Fruit fly (Drosophila melanogaster) whole organism, embryonic: Measurements from ENCODE around the gene CG18766.
A peak's percentile ranks its signal among the peaks of the same experiment; 100 is the strongest.

Source experiments
- Awh ChIP-seq: fragments of 200-800 bp; sonication (Bioruptor generic); IDR thresholded peaks from 2 replicates; pipeline ENCODE4, ENCODE4 v1.3.6; 2022; ENCODE audit warnings: missing biosample characterization, missing genetic modification characterization
- Bdp1 ChIP-seq: fragments of 200-800 bp; sonication (Bioruptor generic); optimal IDR thresholded peaks from 3 replicates; lab custom pipeline; 2016; ENCODE audit warnings: missing biosample characterization, missing genetic modification characterization
- Bgb ChIP-seq: fragments of 200-800 bp; sonication (Bioruptor generic); IDR thresholded peaks from 2 replicates; pipeline ENCODE4 v1.3.6; 2022; ENCODE audit warnings: missing biosample characterization, missing genetic modification characterization; ENCODE audit not compliant: partially characterized antibody
- CG10431 ChIP-seq: fragments of 200-800 bp; sonication (Bioruptor generic); optimal IDR thresholded peaks from 3 replicates; lab custom pipeline; 2018; ENCODE audit warnings: missing biosample characterization, mild to moderate bottlenecking, missing genetic modification characterization
- CG11093 ChIP-seq: fragments of 200-800 bp; sonication (Bioruptor generic); IDR thresholded peaks from 3 replicates; pipeline ENCODE4 v1.3.6; 2022; ENCODE audit warnings: missing biosample characterization, missing genetic modification characterization
- CG11247 ChIP-seq: fragments of 200-800 bp; sonication (Bioruptor generic); IDR thresholded peaks from 2 replicates; pipeline ENCODE4 v1.3.6; 2022; ENCODE audit warnings: missing biosample characterization, missing genetic modification characterization
- CG11398 ChIP-seq: fragments of 200-800 bp; sonication (Bioruptor generic); optimal IDR thresholded peaks from 2 replicates; lab custom pipeline; 2016; ENCODE audit warnings: missing biosample characterization, missing genetic modification characterization
- CG15269 ChIP-seq: fragments of 200-800 bp; sonication (Bioruptor generic); optimal IDR thresholded peaks from 2 replicates; lab custom pipeline; 2018; ENCODE audit warnings: missing biosample characterization, mild to moderate bottlenecking, missing genetic modification characterization, moderate library complexity
- CG15696 ChIP-seq: fragments of 200-800 bp; sonication (Bioruptor generic); optimal IDR thresholded peaks from 2 replicates; lab custom pipeline; 2019; ENCODE audit warnings: missing biosample characterization, mild to moderate bottlenecking, missing genetic modification characterization, moderate library complexity
- CG17328 ChIP-seq: fragments of 200-800 bp; sonication (Bioruptor generic); IDR thresholded peaks from 2 replicates; pipeline ENCODE4 v1.3.6; 2022; ENCODE audit warnings: missing biosample characterization, missing genetic modification characterization
- CG17802 ChIP-seq: fragments of 200-800 bp; sonication (Bioruptor generic); optimal IDR thresholded peaks from 2 replicates; lab custom pipeline; 2018; ENCODE audit warnings: missing biosample characterization, mild to moderate bottlenecking, missing genetic modification characterization, moderate library complexity
- CG18011 ChIP-seq: fragments of 200-800 bp; sonication (Bioruptor generic); optimal IDR thresholded peaks from 2 replicates; lab custom pipeline; 2017; ENCODE audit warnings: missing biosample characterization, missing genetic modification characterization, mild to moderate bottlenecking, moderate library complexity, missing genotype
- CG2129 ChIP-seq: fragments of 200-800 bp; sonication (Bioruptor generic); IDR thresholded peaks from 2 replicates; pipeline ENCODE4 v1.3.6; 2022; ENCODE audit warnings: missing biosample characterization, missing genetic modification characterization; ENCODE audit not compliant: partially characterized antibody
- CG30403 ChIP-seq: fragments of 200-800 bp; sonication (Bioruptor generic); optimal IDR thresholded peaks from 3 replicates; lab custom pipeline; 2016; ENCODE audit warnings: missing biosample characterization, missing genetic modification characterization
- CG31224 ChIP-seq: fragments of 200-800 bp; sonication (Bioruptor generic); IDR thresholded peaks from 2 replicates; pipeline ENCODE4 v1.3.6; 2022; ENCODE audit warnings: missing biosample characterization, missing genetic modification characterization
- CG8478 ChIP-seq: fragments of >200 bp; optimal IDR thresholded peaks from 2 replicates; lab custom pipeline; 2018
- CG9932 ChIP-seq: fragments of 200-800 bp; sonication (Bioruptor generic); IDR thresholded peaks from 2 replicates; pipeline ENCODE4 v1.3.6; 2022; ENCODE audit warnings: missing biosample characterization, missing genetic modification characterization
- CkIIα-i1 ChIP-seq: fragments of 200-800 bp; sonication (Bioruptor generic); IDR thresholded peaks from 2 replicates; pipeline ENCODE4 v1.3.6; 2022; ENCODE audit warnings: missing biosample characterization, missing genetic modification characterization
- Deaf1 ChIP-seq: fragments of 200-800 bp; optimal IDR thresholded peaks from 3 replicates; lab custom pipeline; 2019; ENCODE audit warnings: missing biosample characterization, mild to moderate bottlenecking, missing genetic modification characterization, moderate library complexity
- Dek ChIP-seq: fragments of 200-800 bp; sonication (Bioruptor generic); optimal IDR thresholded peaks from 3 replicates; lab custom pipeline; 2019; ENCODE audit warnings: missing biosample characterization, mild to moderate bottlenecking, missing genetic modification characterization, moderate library complexity
- Doc2 ChIP-seq: fragments of 200-800 bp; sonication (Bioruptor generic); IDR thresholded peaks from 2 replicates; pipeline ENCODE4 v1.3.6; 2022; ENCODE audit warnings: missing biosample characterization, missing genetic modification characterization
- E2f1 ChIP-seq: fragments of 200-800 bp; sonication (Bioruptor generic); IDR thresholded peaks from 2 replicates; pipeline ENCODE4 v1.3.6; 2022; ENCODE audit warnings: missing biosample characterization, missing genetic modification characterization
- Ets65A ChIP-seq: fragments of 200-800 bp; sonication (Bioruptor generic); peaks from one replicate; lab custom pipeline; 2016; ENCODE audit warnings: missing biosample characterization, missing genetic modification characterization
- Hand ChIP-seq: fragments of 200-800 bp; sonication (Bioruptor generic); optimal IDR thresholded peaks from 2 replicates; lab custom pipeline; 2017; ENCODE audit warnings: mild to moderate bottlenecking, missing biosample characterization, missing genetic modification reagents, missing genetic modification characterization
- HmgD ChIP-seq: fragments of 200-800 bp; sonication (Bioruptor generic); optimal IDR thresholded peaks from 3 replicates; lab custom pipeline; 2016; ENCODE audit warnings: missing biosample characterization, missing genetic modification characterization
- Kr ChIP-seq: fragments of 200-800 bp; sonication (Bioruptor generic); optimal IDR thresholded peaks from 2 replicates; lab custom pipeline; 2017; ENCODE audit warnings: missing biosample characterization, mild to moderate bottlenecking, missing genetic modification characterization
- Med ChIP-seq: fragments of 200-800 bp; sonication (Bioruptor generic); peaks from one replicate; lab custom pipeline; 2016; ENCODE audit warnings: missing biosample characterization, missing genetic modification characterization, mild to moderate bottlenecking, inconsistent platforms, moderate library complexity
- Mrtf ChIP-seq: fragments of 200-800 bp; sonication (Bioruptor generic); IDR thresholded peaks from 3 replicates; pipeline ENCODE4 v1.3.6; 2022; ENCODE audit warnings: missing biosample characterization, missing genetic modification characterization
- Nf-YC ChIP-seq: fragments of 200-800 bp; optimal IDR thresholded peaks from 3 replicates; lab custom pipeline; 2019; ENCODE audit warnings: missing biosample characterization, mild to moderate bottlenecking, missing genetic modification characterization, moderate library complexity
- Scr ChIP-seq: fragments of 200-800 bp; sonication (Bioruptor generic); IDR thresholded peaks from 2 replicates; pipeline ENCODE4 v1.3.6; 2022; ENCODE audit warnings: missing biosample characterization, missing genetic modification characterization; ENCODE audit not compliant: partially characterized antibody
- Stat92E ChIP-seq, 3 experiments: fragments of >200 bp in 2 of 3; fragments of 200-800 bp in 1 of 3; sonication (Bioruptor generic) in 1 of 3; optimal IDR thresholded peaks; 2 replicates each; lab custom pipeline; 2017 to 2019; ENCODE audit warnings: missing biosample characterization in 3 of 3, missing genetic modification characterization in 3 of 3, mild to moderate bottlenecking in 1 of 3, moderate library complexity in 1 of 3
- TFAM ChIP-seq: fragments of 200-800 bp; sonication (Bioruptor generic); optimal IDR thresholded peaks from 2 replicates; lab custom pipeline; 2017; ENCODE audit warnings: missing biosample characterization, missing genetic modification characterization, inconsistent platforms
- Xbp1 ChIP-seq: fragments of 200-800 bp; sonication (Bioruptor generic); optimal IDR thresholded peaks from 3 replicates; lab custom pipeline; 2016; ENCODE audit warnings: missing biosample characterization, mild to moderate bottlenecking, missing genetic modification characterization
- corto ChIP-seq: fragments of 200-800 bp; sonication (Bioruptor generic); optimal IDR thresholded peaks from 2 replicates; lab custom pipeline; 2016; ENCODE audit warnings: missing biosample characterization, mild to moderate bottlenecking, missing genetic modification characterization, moderate library complexity
- dpn ChIP-seq, 2 experiments: fragments of 200-800 bp; sonication (Bioruptor generic); optimal IDR thresholded peaks; 3 replicates each; lab custom pipeline; 2016; ENCODE audit warnings: missing biosample characterization in 2 of 2, missing genetic modification characterization in 2 of 2
- esg ChIP-seq: fragments of 200-800 bp; sonication (Bioruptor generic); conservative IDR thresholded peaks from 2 replicates; pipeline ENCODE4 v1.3.6; 2022; ENCODE audit warnings: missing biosample characterization, missing genetic modification characterization
- ewg ChIP-seq: fragments of 200-800 bp; sonication (Bioruptor generic); optimal IDR thresholded peaks from 3 replicates; lab custom pipeline; 2017; ENCODE audit warnings: mild to moderate bottlenecking, missing biosample characterization, missing genetic modification reagents, missing genetic modification characterization
- maf-S ChIP-seq: fragments of 200-800 bp; sonication (Bioruptor generic); optimal IDR thresholded peaks from 2 replicates; lab custom pipeline; 2016; ENCODE audit warnings: missing biosample characterization, missing genetic modification characterization
- nom ChIP-seq: fragments of 200-800 bp; sonication (Bioruptor generic); optimal IDR thresholded peaks from 2 replicates; lab custom pipeline; 2017; ENCODE audit warnings: missing biosample characterization, missing genetic modification characterization, mild to moderate bottlenecking, moderate library complexity, missing genetic modification reagents
- psq ChIP-seq: fragments of 200-800 bp; sonication (Bioruptor generic); optimal IDR thresholded peaks from 2 replicates; lab custom pipeline; 2017; ENCODE audit warnings: missing biosample characterization, missing genetic modification characterization
- sc ChIP-seq, 3 experiments: fragments of >200 bp in 2 of 3; fragments of 200-800 bp in 1 of 3; sonication (Bioruptor generic) in 1 of 3; optimal IDR thresholded peaks; 2 replicates in 2 of 3; 3 replicates in 1 of 3; lab custom pipeline; 2017; ENCODE audit warnings: mild to moderate bottlenecking in 1 of 3, missing biosample characterization in 1 of 3, missing genetic modification characterization in 1 of 3, missing genetic modification reagents in 1 of 3
- scrt ChIP-seq: fragments of 200-800 bp; sonication (Bioruptor generic); optimal IDR thresholded peaks from 2 replicates; lab custom pipeline; 2018; ENCODE audit warnings: missing biosample characterization, mild to moderate bottlenecking, missing genetic modification characterization, moderate library complexity
- sob ChIP-seq: fragments of 200-800 bp; sonication (Bioruptor generic); IDR thresholded peaks from 2 replicates; pipeline ENCODE4 v1.3.6; 2022; ENCODE audit warnings: missing biosample characterization, missing genetic modification characterization
- zfh1 ChIP-seq: fragments of 200-800 bp; sonication (Bioruptor generic); IDR thresholded peaks from 3 replicates; pipeline ENCODE4 v1.3.6; 2022; ENCODE audit warnings: missing biosample characterization, missing genetic modification characterization

The CG18766 gene

DNA sequence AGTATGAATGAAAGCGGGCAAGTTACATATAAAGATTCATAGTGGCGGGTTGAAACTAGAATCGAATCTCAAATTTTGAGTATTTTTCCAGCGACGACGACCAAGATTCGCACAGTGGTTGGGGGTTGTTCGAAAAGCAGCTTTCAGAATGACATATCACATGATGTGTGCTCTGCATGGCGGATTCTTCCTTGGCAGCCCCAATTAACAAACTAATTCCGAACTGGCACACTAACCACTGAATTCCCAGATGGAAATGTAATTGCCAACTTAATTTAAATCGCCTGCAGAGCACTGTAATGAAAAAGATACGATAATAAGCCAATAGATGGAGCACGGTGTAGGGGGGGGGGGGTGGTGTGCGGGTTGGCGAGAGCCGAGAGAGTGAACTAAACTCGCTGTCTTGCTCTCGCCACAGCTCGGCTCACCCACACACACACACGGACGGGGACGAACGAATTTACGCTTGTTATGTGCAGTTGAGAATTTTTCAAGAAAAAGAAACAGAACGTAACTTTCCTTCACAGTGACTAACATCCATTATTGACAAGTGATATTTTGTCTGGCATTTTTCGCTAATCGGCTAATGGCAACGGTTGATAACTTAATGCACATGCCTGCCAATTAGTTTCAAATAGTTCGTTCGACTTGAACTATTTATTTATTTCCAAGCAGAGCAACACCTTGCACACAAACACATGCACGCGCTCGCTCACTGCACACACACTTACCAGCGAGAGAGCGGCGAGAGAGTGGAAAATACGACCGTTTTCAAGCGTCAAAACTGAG is 36.2 kb upstream of the CG18766 start (continued):
- TF ChIP-seq Stat92E (GFP tag; optimal IDR thresholded peaks at IDR 0.05; lab: Kevin White, UChicago) = peak in 1 of 3 experiments; percentile 63
- peak; percentile 94 for TF ChIP-seq sob
- TF ChIP-seq CG9932 (GFP tag; lab: Robert Waterston, UW) = peak; percentile 97
- peak; percentile 97 for TF ChIP-seq CG15269 (tag; lab: Kevin White, UChicago)
- peak; percentile 95 for TF ChIP-seq Xbp1 (GFP tag; lab: Kevin White, UChicago)
- peak; percentile 95 for TF ChIP-seq Hand
- peak; percentile 94 for TF ChIP-seq CG11247 (GFP tag; lab: Robert Waterston, UW)
- TF ChIP-seq CG30403 (GFP tag; lab: Kevin White, UChicago) = peak; percentile 94
- TF ChIP-seq CG15696 (tag; lab: Kevin White, UChicago) = peak; percentile 65
- peak; percentile 87 for TF ChIP-seq CkIIα-i1 (GFP tag; lab: Robert Waterston, UW)
- peak; percentile 78 for TF ChIP-seq CG17802 (tag; lab: Kevin White, UChicago)
- TF ChIP-seq nom (GFP tag; lab: Kevin White, UChicago) = peak; percentile 88
- peak; percentile 88 for TF ChIP-seq maf-S (GFP tag; lab: Kevin White, UChicago)
- TF ChIP-seq Bdp1 (GFP tag; lab: Kevin White, UChicago) = peak; percentile 89
- peak; percentile 93 for TF ChIP-seq CG31224 (GFP tag; lab: Robert Waterston, UW)
- no peak for TF ChIP-seq Kr (GFP tag; lab: Kevin White, UChicago)
- peak; percentile 97 for TF ChIP-seq CG17328
- peak; percentile 61 for TF ChIP-seq Nf-YC
- peak; percentile 97 for TF ChIP-seq Mrtf (GFP tag; lab: Robert Waterston, UW)
- TF ChIP-seq CG2129 = no peak
- peak; percentile 92 for TF ChIP-seq CG11398 (GFP tag; lab: Kevin White, UChicago)
- peak; percentile 81 for TF ChIP-seq Doc2
- TF ChIP-seq CG18011 = peak; percentile 87
- TF ChIP-seq TFAM (GFP tag; lab: Kevin White, UChicago) = peak; percentile 82
- peak; percentile 90 for TF ChIP-seq HmgD (GFP tag; lab: Kevin White, UChicago)
- peak; percentile 64 for TF ChIP-seq psq (GFP tag; lab: Kevin White, UChicago)

DNA sequence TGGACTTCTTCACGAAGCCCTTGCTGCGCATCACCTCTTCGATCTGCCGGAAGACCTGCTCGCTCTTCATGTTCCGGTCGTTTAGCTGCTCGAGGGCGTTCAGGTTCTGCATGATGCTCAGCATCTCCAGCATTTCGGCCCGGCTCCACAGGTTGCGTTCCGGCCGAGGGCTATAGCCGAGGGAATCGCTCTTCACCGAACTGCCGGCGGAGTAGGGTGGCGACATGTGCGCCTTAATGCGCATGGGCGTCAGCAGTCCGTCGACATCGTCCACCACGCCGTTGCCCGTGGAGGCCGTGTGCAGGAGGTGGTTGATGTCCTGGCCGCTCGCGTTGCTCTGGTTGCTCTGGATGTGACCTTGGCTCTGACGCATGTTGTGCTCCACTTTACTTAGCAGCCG is 34.4 kb upstream of the CG18766 start:
- no peak for TF ChIP-seq esg
- TF ChIP-seq Ets65A (GFP tag; lab: Kevin White, UChicago) = peak; percentile 75
- no peak for TF ChIP-seq dpn (GFP tag; optimal IDR thresholded peaks at IDR 0.05; lab: Kevin White, UChicago)
- TF ChIP-seq CG10431 (GFP tag; lab: Kevin White, UChicago) = no peak
- 0 out of 2 replicates have a peak, but pooled peaks have one; percentile 10 for TF ChIP-seq Bgb (GFP tag; lab: Robert Waterston, UW)
- TF ChIP-seq Dek = no peak
- TF ChIP-seq corto = no peak
- TF ChIP-seq sc (optimal IDR thresholded peaks at IDR 0.05; lab: Kevin White, UChicago) = no peak
- no peak for TF ChIP-seq sc (GFP tag; optimal IDR thresholded peaks at IDR 0.05; lab: Kevin White, UChicago)
- 0 out of 2 replicates have a peak, but pooled peaks have one; percentile 24 for TF ChIP-seq Scr (GFP tag; lab: Robert Waterston, UW)
- peak; percentile 44 for TF ChIP-seq CG8478 (lab: Kevin White, UChicago)
- TF ChIP-seq E2f1 (GFP tag; lab: Robert Waterston, UW) = 0 out of 2 replicates have a peak, but pooled peaks have one; percentile 17
- peak; percentile 80 for TF ChIP-seq Deaf1 (tag; lab: Kevin White, UChicago)
- no peak for TF ChIP-seq CG11093 (GFP tag; lab: Robert Waterston, UW)
- peak; percentile 62 for TF ChIP-seq ewg (GFP tag; lab: Kevin White, UChicago)
- peak; percentile 67 for TF ChIP-seq Med
- TF ChIP-seq Awh (GFP tag; lab: Robert Waterston, UW) = no peak
- TF ChIP-seq zfh1 (GFP tag; lab: Robert Waterston, UW) = 0 out of 3 replicates have a peak, but pooled peaks have one; percentile 15
- peak; percentile 89 for TF ChIP-seq scrt (GFP tag; lab: Kevin White, UChicago)
